Fruit fly (Drosophila melanogaster) whole organism, embryonic: ENCODE data around the gene RpLP1.

ENCODE experiments used
- Abd-B ChIP-seq: fragments of 200-800 bp; sonication (Bioruptor generic); optimal IDR thresholded peaks from 2 replicates; lab custom pipeline; 2018; ENCODE audit warnings: missing biosample characterization, mild to moderate bottlenecking, missing genetic modification characterization, moderate library complexity
- Atf6 ChIP-seq: fragments of 200-800 bp; sonication (Bioruptor generic); IDR thresholded peaks from 2 replicates; pipeline ENCODE4 v1.3.6; 2022; ENCODE audit warnings: missing biosample characterization, missing genetic modification characterization
- Bgb ChIP-seq: fragments of 200-800 bp; sonication (Bioruptor generic); IDR thresholded peaks from 2 replicates; pipeline ENCODE4 v1.3.6; 2022; ENCODE audit warnings: missing biosample characterization, missing genetic modification characterization; ENCODE audit not compliant: partially characterized antibody
- CG10209 ChIP-seq: fragments of 200-800 bp; sonication (Bioruptor generic); optimal IDR thresholded peaks from 3 replicates; lab custom pipeline; 2017; ENCODE audit warnings: missing biosample characterization, mild to moderate bottlenecking, missing genetic modification characterization, missing genetic modification reagents
- CG10274 ChIP-seq: fragments of 200-800 bp; sonication (Bioruptor generic); optimal IDR thresholded peaks from 3 replicates; lab custom pipeline; 2017; ENCODE audit warnings: missing biosample characterization, mild to moderate bottlenecking, missing genetic modification characterization
- CG10565 ChIP-seq: fragments of 200-800 bp; sonication (Bioruptor generic); optimal IDR thresholded peaks from 3 replicates; lab custom pipeline; 2016; ENCODE audit warnings: missing biosample characterization, mild to moderate bottlenecking, missing genetic modification characterization
- CG11085 ChIP-seq: fragments of 200-800 bp; sonication (Bioruptor generic); IDR thresholded peaks from 2 replicates; pipeline ENCODE4 v1.3.6; 2022; ENCODE audit warnings: missing biosample characterization, missing genetic modification characterization
- CG12219 ChIP-seq: fragments of 200-800 bp; sonication (Bioruptor generic); optimal IDR thresholded peaks from 3 replicates; lab custom pipeline; 2018; ENCODE audit warnings: missing biosample characterization, mild to moderate bottlenecking, missing genetic modification characterization
- CG13424 ChIP-seq: fragments of 200-800 bp; sonication (Bioruptor generic); optimal IDR thresholded peaks from 2 replicates; lab custom pipeline; 2019; ENCODE audit warnings: missing biosample characterization, mild to moderate bottlenecking, missing genetic modification characterization, moderate library complexity
- CG16815 ChIP-seq: fragments of 200-800 bp; sonication (Bioruptor generic); optimal IDR thresholded peaks from 3 replicates; lab custom pipeline; 2017; ENCODE audit warnings: missing biosample characterization, mild to moderate bottlenecking, missing genetic modification characterization
- CG2199 ChIP-seq: fragments of 200-800 bp; sonication (Bioruptor generic); IDR thresholded peaks from 3 replicates; pipeline ENCODE4 v1.3.6; 2022; ENCODE audit warnings: missing biosample characterization, missing genetic modification characterization
- CG2202 ChIP-seq: fragments of 200-800 bp; sonication (Bioruptor generic); optimal IDR thresholded peaks from 2 replicates; lab custom pipeline; 2018; ENCODE audit warnings: missing biosample characterization, mild to moderate bottlenecking, missing genetic modification characterization
- CG30020 ChIP-seq: fragments of 200-800 bp; optimal IDR thresholded peaks from 2 replicates; lab custom pipeline; 2019; ENCODE audit warnings: missing biosample characterization, mild to moderate bottlenecking, missing genetic modification characterization, moderate library complexity
- CG30431 ChIP-seq: fragments of 200-800 bp; sonication (Bioruptor generic); optimal IDR thresholded peaks from 2 replicates; lab custom pipeline; 2017; ENCODE audit warnings: missing biosample characterization, missing genetic modification characterization
- CG31224 ChIP-seq: fragments of 200-800 bp; sonication (Bioruptor generic); IDR thresholded peaks from 2 replicates; pipeline ENCODE4 v1.3.6; 2022; ENCODE audit warnings: missing biosample characterization, missing genetic modification characterization
- CG31441 ChIP-seq: fragments of 200-800 bp; sonication (Bioruptor generic); IDR thresholded peaks from 2 replicates; pipeline ENCODE4 v1.3.6; 2022; ENCODE audit warnings: missing biosample characterization, missing genetic modification characterization
- CG3281 ChIP-seq: fragments of 200-800 bp; sonication (Bioruptor generic); optimal IDR thresholded peaks from 3 replicates; lab custom pipeline; 2017; ENCODE audit warnings: missing biosample characterization, mild to moderate bottlenecking, missing genetic modification characterization
- CG33213 ChIP-seq: fragments of 200-800 bp; sonication (Bioruptor generic); optimal IDR thresholded peaks from 3 replicates; lab custom pipeline; 2016; ENCODE audit warnings: missing biosample characterization, missing genetic modification characterization
- CG34422 ChIP-seq: fragments of 200-800 bp; sonication (Bioruptor generic); IDR thresholded peaks from 3 replicates; pipeline ENCODE4 v1.3.6; 2022; ENCODE audit warnings: missing biosample characterization, missing genetic modification characterization
- CG3847 ChIP-seq: fragments of 200-800 bp; sonication (Bioruptor generic); IDR thresholded peaks from 2 replicates; pipeline ENCODE4 v1.3.6; 2022; ENCODE audit warnings: missing biosample characterization, missing genetic modification characterization
- CG4730 ChIP-seq: fragments of 200-800 bp; sonication (Bioruptor generic); IDR thresholded peaks from 2 replicates; pipeline ENCODE4 v1.3.6; 2022; ENCODE audit warnings: missing biosample characterization, missing genetic modification characterization
- CG6254 ChIP-seq: fragments of 200-800 bp; sonication (Bioruptor generic); optimal IDR thresholded peaks from 3 replicates; lab custom pipeline; 2017; ENCODE audit warnings: mild to moderate bottlenecking, missing biosample characterization, missing genetic modification reagents, missing genetic modification characterization
- CG6654 ChIP-seq: fragments of 200-800 bp; sonication (Bioruptor generic); optimal IDR thresholded peaks from 2 replicates; lab custom pipeline; 2017; ENCODE audit warnings: missing biosample characterization, mild to moderate bottlenecking, missing genetic modification characterization
- CG8478 ChIP-seq: fragments of >200 bp; optimal IDR thresholded peaks from 2 replicates; lab custom pipeline; 2018
- CG9609 ChIP-seq: fragments of 200-800 bp; sonication (Bioruptor generic); optimal IDR thresholded peaks from 3 replicates; lab custom pipeline; 2016; ENCODE audit warnings: missing biosample characterization, missing genetic modification characterization
- CG9727 ChIP-seq: fragments of 200-800 bp; sonication (Bioruptor generic); optimal IDR thresholded peaks from 3 replicates; lab custom pipeline; 2017; ENCODE audit warnings: missing biosample characterization, mild to moderate bottlenecking, missing genetic modification characterization
- D19A ChIP-seq: fragments of 200-800 bp; optimal IDR thresholded peaks from 3 replicates; lab custom pipeline; 2019; ENCODE audit warnings: missing biosample characterization, mild to moderate bottlenecking, missing genetic modification characterization, moderate library complexity
- Dip2 ChIP-seq: fragments of 200-800 bp; sonication (Bioruptor generic); IDR thresholded peaks from 2 replicates; pipeline ENCODE4 v1.3.6; 2022; ENCODE audit warnings: missing biosample characterization, missing genetic modification characterization
- Gsc ChIP-seq: fragments of 200-800 bp; sonication (Bioruptor generic); IDR thresholded peaks from 2 replicates; pipeline ENCODE4 v1.3.6; 2022; ENCODE audit warnings: missing biosample characterization, missing genetic modification characterization
- HLH3B ChIP-seq: fragments of 200-800 bp; sonication (Bioruptor generic); IDR thresholded peaks from 2 replicates; pipeline ENCODE4 v1.3.6; 2022; ENCODE audit warnings: missing biosample characterization, missing genetic modification characterization
- HLH54F ChIP-seq: fragments of 200-800 bp; sonication (Bioruptor generic); optimal IDR thresholded peaks from 3 replicates; lab custom pipeline; 2016; ENCODE audit warnings: missing biosample characterization, missing genetic modification characterization
- Hmr ChIP-seq: fragments of 200-800 bp; sonication (Bioruptor generic); optimal IDR thresholded peaks from 3 replicates; lab custom pipeline; 2017; ENCODE audit warnings: mild to moderate bottlenecking, missing biosample characterization, missing genetic modification reagents, missing genetic modification characterization
- Lim3 ChIP-seq: fragments of 200-800 bp; sonication (Bioruptor generic); IDR thresholded peaks from 2 replicates; pipeline ENCODE4 v1.3.6; 2022; ENCODE audit warnings: missing biosample characterization, missing genetic modification characterization
- Myb ChIP-seq: fragments of 200-800 bp; sonication (Bioruptor generic); optimal IDR thresholded peaks from 2 replicates; lab custom pipeline; 2016; ENCODE audit warnings: missing biosample characterization, missing genetic modification characterization
- PHDP ChIP-seq: fragments of 200-800 bp; sonication (Bioruptor generic); optimal IDR thresholded peaks from 3 replicates; lab custom pipeline; 2018; ENCODE audit warnings: missing biosample characterization, mild to moderate bottlenecking, missing genetic modification characterization, moderate library complexity
- Ssrp ChIP-seq: fragments of 200-800 bp; sonication (Bioruptor generic); optimal IDR thresholded peaks from 2 replicates; lab custom pipeline; 2018; ENCODE audit warnings: missing biosample characterization, mild to moderate bottlenecking, missing genetic modification characterization, moderate library complexity
- Trl ChIP-seq, 3 experiments: fragments of >200 bp in 2 of 3; fragments of 200-800 bp in 1 of 3; sonication (Bioruptor generic) in 1 of 3; optimal IDR thresholded peaks; 2 replicates in 1 of 3; 3 replicates in 2 of 3; lab custom pipeline; 2016 to 2017; ENCODE audit warnings: missing biosample characterization in 1 of 3, missing genetic modification characterization in 1 of 3
- Usf ChIP-seq: fragments of 200-800 bp; sonication (Bioruptor generic); optimal IDR thresholded peaks from 2 replicates; lab custom pipeline; 2017; ENCODE audit warnings: missing genotype, missing biosample characterization, missing genetic modification characterization
- danr ChIP-seq: fragments of 200-800 bp; sonication (Bioruptor generic); IDR thresholded peaks from 2 replicates; pipeline ENCODE4 v1.3.6; 2022; ENCODE audit warnings: missing biosample characterization, missing genetic modification characterization
- esg ChIP-seq: fragments of 200-800 bp; sonication (Bioruptor generic); conservative IDR thresholded peaks from 2 replicates; pipeline ENCODE4 v1.3.6; 2022; ENCODE audit warnings: missing biosample characterization, missing genetic modification characterization
- gcm2 ChIP-seq: fragments of 200-800 bp; sonication (Bioruptor generic); optimal IDR thresholded peaks from 2 replicates; lab custom pipeline; 2016; ENCODE audit warnings: missing biosample characterization, missing genetic modification characterization
- gro ChIP-seq: fragments of 200-800 bp; sonication (Bioruptor generic); optimal IDR thresholded peaks from 2 replicates; lab custom pipeline; 2016; ENCODE audit warnings: missing biosample characterization, missing genetic modification characterization
- gsb ChIP-seq: fragments of 200-800 bp; sonication (Bioruptor generic); IDR thresholded peaks from 2 replicates; pipeline ENCODE4 v1.3.6; 2022; ENCODE audit warnings: missing biosample characterization, missing genetic modification characterization
- jumu ChIP-seq: fragments of 200-800 bp; sonication (Bioruptor generic); optimal IDR thresholded peaks from 3 replicates; lab custom pipeline; 2016; ENCODE audit warnings: missing biosample characterization, missing genetic modification characterization
- knrl ChIP-seq: fragments of 200-800 bp; sonication (Bioruptor generic); IDR thresholded peaks from 3 replicates; pipeline ENCODE4 v1.3.6; 2022; ENCODE audit warnings: missing biosample characterization, missing genetic modification characterization; ENCODE audit not compliant: partially characterized antibody
- lbe ChIP-seq: fragments of 200-800 bp; sonication (Bioruptor generic); optimal IDR thresholded peaks from 2 replicates; lab custom pipeline; 2016; ENCODE audit warnings: missing biosample characterization, mild to moderate bottlenecking, missing genetic modification characterization
- run ChIP-seq: fragments of 200-800 bp; sonication (Bioruptor generic); optimal IDR thresholded peaks from 3 replicates; lab custom pipeline; 2018; ENCODE audit warnings: missing biosample characterization, mild to moderate bottlenecking, missing genetic modification characterization
- scrt ChIP-seq: fragments of 200-800 bp; sonication (Bioruptor generic); optimal IDR thresholded peaks from 2 replicates; lab custom pipeline; 2018; ENCODE audit warnings: missing biosample characterization, mild to moderate bottlenecking, missing genetic modification characterization, moderate library complexity
- sd ChIP-seq: fragments of 200-800 bp; sonication (Bioruptor generic); optimal IDR thresholded peaks from 3 replicates; lab custom pipeline; 2018; ENCODE audit warnings: missing biosample characterization, mild to moderate bottlenecking, missing genetic modification characterization, moderate library complexity
- sima ChIP-seq: fragments of 200-800 bp; sonication (Bioruptor generic); optimal IDR thresholded peaks from 2 replicates; lab custom pipeline; 2016; ENCODE audit warnings: missing biosample characterization, missing genetic modification characterization
- yki ChIP-seq: fragments of >200 bp; optimal IDR thresholded peaks from 3 replicates; lab custom pipeline; 2018

Gene RpLP1

dm6 chr2L:421119-421821, 1.5 kb downstream of the RpLP1 start, which contains the start of the genes CG11885 and CG13692 (continued):
- TF ChIP-seq CG9609 (peak; percentile 0), Usf (no peak), Atf6 (GFP tag; lab: Robert Waterston, UW) (no peak), CG30020 (tag; lab: Kevin White, UChicago) (peak; percentile 46), Myb (peak; percentile 69), HLH3B (no peak; the same call in 1 of the 2 replicates), CG3847 (peak; percentile 75), CG8478 (lab: Kevin White, UChicago) (no peak), gsb (GFP tag; lab: Robert Waterston, UW) (no peak), CG33213 (GFP tag; lab: Kevin White, UChicago) (peak; percentile 53), Trl (optimal IDR thresholded peaks at IDR 0.05; lab: Kevin White, UChicago) (no peak), Trl (GFP tag; optimal IDR thresholded peaks at IDR 0.05; lab: Kevin White, UChicago) (no peak), CG6254 (peak; percentile 20), CG3281 (GFP tag; lab: Kevin White, UChicago) (no peak), yki (lab: Kevin White, UChicago) (no peak), sima (GFP tag; lab: Kevin White, UChicago) (no peak), knrl (GFP tag; lab: Robert Waterston, UW) (peak; percentile 97), CG31224 (GFP tag; lab: Robert Waterston, UW) (no peak), esg (GFP tag; lab: Robert Waterston, UW) (no peak), Abd-B (GFP tag; lab: Kevin White, UChicago) (peak; percentile 65), Bgb (GFP tag; lab: Robert Waterston, UW) (peak; percentile 99), CG31441 (GFP tag; lab: Robert Waterston, UW) (peak; percentile 37; the same call in 1 of the 2 replicates), HLH54F (GFP tag; lab: Kevin White, UChicago) (no peak), danr (no peak), CG2202 (tag; lab: Kevin White, UChicago) (no peak), CG12219 (GFP tag; lab: Kevin White, UChicago) (peak; percentile 23), CG10565 (GFP tag; lab: Kevin White, UChicago) (no peak), CG34422 (GFP tag; lab: Robert Waterston, UW) (peak; percentile 18; the same call in 1 of the 3 replicates), Gsc (no peak), gro (GFP tag; lab: Kevin White, UChicago) (peak; percentile 56), CG4730 (GFP tag; lab: Robert Waterston, UW) (no peak), PHDP (tag; lab: Kevin White, UChicago) (peak; percentile 58), CG2199 (GFP tag; lab: Robert Waterston, UW) (no peak), CG30431 (no peak), CG11085 (GFP tag; lab: Robert Waterston, UW) (no peak), jumu (no peak), CG6654 (GFP tag; lab: Kevin White, UChicago) (no peak), Dip2 (GFP tag; lab: Robert Waterston, UW) (no peak), gcm2 (GFP tag; lab: Kevin White, UChicago) (no peak), CG9727 (peak; percentile 11), CG10274 (GFP tag; lab: Kevin White, UChicago) (no peak), sd (peak; percentile 74), lbe (peak; percentile 38), D19A (tag; lab: Kevin White, UChicago) (peak; percentile 35), run (tag; lab: Kevin White, UChicago) (no peak), Ssrp (no peak), scrt (GFP tag; lab: Kevin White, UChicago) (no peak), Hmr (GFP tag; lab: Kevin White, UChicago) (peak; percentile 71), Lim3 (GFP tag; lab: Robert Waterston, UW) (no peak), CG16815 (no peak), CG13424 (peak; percentile 39), CG10209 (GFP tag; lab: Kevin White, UChicago) (peak; percentile 31)
